Worm (Caenorhabditis elegans) whole organism, L4 larva: Measurements from ENCODE around the gene clec-168.

Source experiments
- F10B5.3 ChIP-seq: sonication (generic microtip); optimal IDR thresholded peaks from 2 replicates; lab custom pipeline; 2016; ENCODE audit warnings: mild to moderate bottlenecking, missing genetic modification characterization, missing compliant biosample characterization
- daf-12 ChIP-seq: fragments of 150-350 bp; optimal IDR thresholded peaks from 2 replicates; lab custom pipeline; 2014; ENCODE audit warnings: missing biosample characterization, missing genetic modification reagents, missing genetic modification characterization
- dpl-1 ChIP-seq: fragments of 150-350 bp; optimal IDR thresholded peaks from 2 replicates; lab custom pipeline; 2014; ENCODE audit warnings: missing biosample characterization, missing genetic modification reagents, missing genetic modification characterization
- nhr-6 ChIP-seq: fragments of 150-350 bp; optimal IDR thresholded peaks from 2 replicates; lab custom pipeline; 2014; ENCODE audit warnings: missing biosample characterization, missing genetic modification characterization
- skn-1 ChIP-seq: fragments of 150-350 bp; optimal IDR thresholded peaks from 2 replicates; lab custom pipeline; 2014; ENCODE audit warnings: missing biosample characterization, missing genetic modification characterization
- snpc-4 ChIP-seq: fragments of 150-350 bp; optimal IDR thresholded peaks from 2 replicates; lab custom pipeline; 2014; ENCODE audit warnings: missing biosample characterization, missing genetic modification characterization
- ztf-11 ChIP-seq: fragments of 150-350 bp; optimal IDR thresholded peaks from 2 replicates; lab custom pipeline; 2014; ENCODE audit warnings: missing biosample characterization, missing genetic modification characterization

DNA sequence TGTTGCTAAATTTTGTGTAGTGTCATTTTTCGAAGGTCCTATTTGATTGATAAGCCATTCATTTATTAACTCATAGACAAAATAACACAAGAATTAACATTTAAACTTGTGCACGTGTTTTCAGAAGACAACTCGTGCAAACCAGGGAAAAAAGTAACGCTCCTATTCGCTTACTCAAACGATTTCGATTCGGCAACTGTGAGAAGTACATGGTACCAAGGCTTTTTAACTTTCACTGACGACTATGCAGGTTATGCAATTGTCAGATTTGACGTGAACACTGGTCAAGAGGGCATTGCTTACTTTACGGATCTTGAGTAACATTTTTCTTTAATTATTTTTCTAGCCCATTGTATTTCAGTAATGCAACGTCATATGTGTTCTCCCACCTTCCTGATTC is 5.2 kb downstream of the clec-168 start:
- TF ChIP-seq dpl-1 (GFP tag; lab: Kevin White, UChicago) = no peak
- no peak for TF ChIP-seq daf-12 (tag; lab: Kevin White, UChicago)
- TF ChIP-seq nhr-6 (tag; lab: Kevin White, UChicago) = no peak
- no peak for TF ChIP-seq ztf-11
- TF ChIP-seq F10B5.3 (tag; lab: Kevin White, UChicago) = no peak
- no peak for TF ChIP-seq snpc-4 (tag; lab: Kevin White, UChicago)
- TF ChIP-seq skn-1 = no peak
